Worm (Caenorhabditis elegans) whole organism, young adult: ENCODE measurements around the gene ceh-28.

Experiments used
- B0019.2 ChIP-seq: fragments of 200-800 bp; sonication (Bioruptor generic); conservative IDR thresholded peaks from 2 replicates; pipeline ENCODE4 v1.3.6; 2022; ENCODE audit warnings: missing genetic modification reagents, missing genetic modification characterization, missing compliant biosample characterization
- C17E4.6 ChIP-seq: fragments of 200-800 bp; sonication (Bioruptor generic); IDR thresholded peaks from 2 replicates; pipeline ENCODE4 v1.3.6; 2022; ENCODE audit warnings: missing genetic modification reagents, missing genetic modification characterization, missing compliant biosample characterization
- F49E8.2 ChIP-seq: sonication (generic microtip); optimal IDR thresholded peaks from 3 replicates; lab custom pipeline; 2017; ENCODE audit warnings: missing genetic modification characterization, mild to moderate bottlenecking, missing compliant biosample characterization, antibody characterized with exemption, moderate library complexity; ENCODE audit not compliant: insufficient read depth
- F52B5.7 ChIP-seq: sonication (generic microtip); optimal IDR thresholded peaks from 2 replicates; lab custom pipeline; 2016; ENCODE audit warnings: mild to moderate bottlenecking, missing genetic modification characterization, missing compliant biosample characterization
- F57A8.1 ChIP-seq: fragments of 200-800 bp; sonication (Bioruptor generic); optimal IDR thresholded peaks from 2 replicates; lab custom pipeline; 2018; ENCODE audit warnings: mild to moderate bottlenecking, missing genetic modification characterization, moderate library complexity, missing compliant biosample characterization
- Y53F4B.3 ChIP-seq: fragments of 200-800 bp; sonication (Bioruptor generic); IDR thresholded peaks from 2 replicates; pipeline ENCODE4 v1.3.6; 2022; ENCODE audit warnings: missing genetic modification reagents, missing genetic modification characterization, missing compliant biosample characterization
- Y53G8AR.9 ChIP-seq: fragments of 200-800 bp; sonication (Bioruptor generic); conservative IDR thresholded peaks from 2 replicates; pipeline ENCODE4 v1.3.6; 2022; ENCODE audit warnings: missing genetic modification reagents, missing genetic modification characterization, missing compliant biosample characterization
- ZK185.1 ChIP-seq: sonication (generic microtip); optimal IDR thresholded peaks from 2 replicates; lab custom pipeline; 2016; ENCODE audit warnings: mild to moderate bottlenecking, missing genetic modification characterization, missing compliant biosample characterization; ENCODE audit not compliant: poor library complexity, severe bottlenecking
- aptf-3 ChIP-seq: fragments of 200-800 bp; sonication (Bioruptor generic); IDR thresholded peaks from 2 replicates; pipeline ENCODE4 v1.3.6; 2022; ENCODE audit warnings: missing genetic modification characterization, missing compliant biosample characterization
- atf-7 ChIP-seq: sonication (generic microtip); optimal IDR thresholded peaks from 2 replicates; lab custom pipeline; 2017; ENCODE audit warnings: mild to moderate bottlenecking, missing genetic modification characterization, missing compliant biosample characterization
- athp-1 ChIP-seq: sonication (generic microtip); optimal IDR thresholded peaks from 2 replicates; lab custom pipeline; 2017; ENCODE audit warnings: mild to moderate bottlenecking, missing genetic modification characterization, missing compliant biosample characterization
- attf-5 ChIP-seq: fragments of 200-800 bp; sonication (Bioruptor generic); optimal IDR thresholded peaks from 2 replicates; lab custom pipeline; 2018; ENCODE audit warnings: mild to moderate bottlenecking, missing genetic modification characterization, missing compliant biosample characterization
- attf-6 ChIP-seq: fragments of 200-800 bp; sonication (Bioruptor generic); IDR thresholded peaks from 2 replicates; pipeline ENCODE4 v1.3.6; 2022; ENCODE audit warnings: missing genetic modification reagents, missing genetic modification characterization, missing compliant biosample characterization
- bed-1 ChIP-seq: fragments of 200-800 bp; sonication (Bioruptor generic); IDR thresholded peaks from 2 replicates; pipeline ENCODE4 v1.3.6; 2022; ENCODE audit warnings: missing genetic modification reagents, missing genetic modification characterization, missing compliant biosample characterization
- ccch-3 ChIP-seq: fragments of 200-800 bp; sonication (Bioruptor generic); optimal IDR thresholded peaks from 2 replicates; lab custom pipeline; 2018; ENCODE audit warnings: mild to moderate bottlenecking, missing genetic modification characterization, missing compliant biosample characterization
- ceh-27 ChIP-seq: fragments of 200-800 bp; sonication (Bioruptor generic); optimal IDR thresholded peaks from 2 replicates; lab custom pipeline; 2018; ENCODE audit warnings: mild to moderate bottlenecking, missing genetic modification characterization, moderate library complexity, missing compliant biosample characterization
- ceh-40 ChIP-seq: fragments of 200-800 bp; sonication (Bioruptor generic); IDR thresholded peaks from 2 replicates; pipeline ENCODE4 v1.3.6; 2022; ENCODE audit warnings: missing genetic modification characterization, missing compliant biosample characterization
- ceh-58 ChIP-seq: fragments of 200-800 bp; sonication (Bioruptor generic); IDR thresholded peaks from 2 replicates; pipeline ENCODE4 v1.3.6; 2022; ENCODE audit warnings: missing genetic modification characterization, missing compliant biosample characterization
- ceh-91 ChIP-seq: fragments of 200-800 bp; sonication (Bioruptor generic); IDR thresholded peaks from 2 replicates; pipeline ENCODE4 v1.3.6; 2022; ENCODE audit warnings: missing genetic modification reagents, missing genetic modification characterization, missing compliant biosample characterization
- die-1 ChIP-seq: sonication (generic microtip); optimal IDR thresholded peaks from 2 replicates; lab custom pipeline; 2016; ENCODE audit warnings: missing genotype, mild to moderate bottlenecking, missing genetic modification characterization, missing compliant biosample characterization
- dpl-1 ChIP-seq: fragments of 150-350 bp; optimal IDR thresholded peaks from 2 replicates; lab custom pipeline; 2014; ENCODE audit warnings: missing biosample characterization, missing genetic modification reagents, missing genetic modification characterization
- ets-4 ChIP-seq: fragments of 200-800 bp; sonication (Bioruptor generic); optimal IDR thresholded peaks from 2 replicates; lab custom pipeline; 2018; ENCODE audit warnings: mild to moderate bottlenecking, missing genetic modification characterization, missing compliant biosample characterization
- hmg-1.2 ChIP-seq: fragments of 200-800 bp; sonication (Bioruptor generic); IDR thresholded peaks from 2 replicates; pipeline ENCODE4 v1.3.6; 2022; ENCODE audit warnings: missing genetic modification reagents, missing genetic modification characterization, missing compliant biosample characterization
- lag-1 ChIP-seq: fragments of 200-800 bp; sonication (Bioruptor generic); IDR thresholded peaks from 2 replicates; pipeline ENCODE4 v1.3.6; 2022; ENCODE audit warnings: missing genetic modification reagents, missing genetic modification characterization, missing compliant biosample characterization
- let-607 ChIP-seq, 2 experiments: fragments of 200-800 bp in 1 of 2; sonication (Bioruptor generic) in 1 of 2; sonication (generic microtip) in 1 of 2; optimal IDR thresholded peaks; 2 replicates each; lab custom pipeline; 2016 to 2018; ENCODE audit warnings: mild to moderate bottlenecking in 2 of 2, missing compliant biosample characterization in 2 of 2, missing genetic modification characterization in 2 of 2, moderate library complexity in 2 of 2, missing genotype in 1 of 2
- lin-40 ChIP-seq: sonication (generic microtip); optimal IDR thresholded peaks from 2 replicates; lab custom pipeline; 2016; ENCODE audit warnings: missing genetic modification characterization, mild to moderate bottlenecking, missing compliant biosample characterization, missing genotype, missing genetic modification reagents
- lsy-27 ChIP-seq: sonication (generic microtip); optimal IDR thresholded peaks from 2 replicates; lab custom pipeline; 2017; ENCODE audit warnings: missing genetic modification characterization, mild to moderate bottlenecking, missing compliant biosample characterization, antibody characterized with exemption, missing genotype, borderline replicate concordance; ENCODE audit not compliant: insufficient read depth
- nfya-1 ChIP-seq: sonication (generic microtip); optimal IDR thresholded peaks from 2 replicates; lab custom pipeline; 2017; ENCODE audit warnings: antibody characterized with exemption, missing compliant biosample characterization, missing genetic modification characterization, borderline replicate concordance; ENCODE audit not compliant: insufficient read depth
- nfyb-1 ChIP-seq: fragments of 200-800 bp; sonication (Bioruptor generic); IDR thresholded peaks from 2 replicates; pipeline ENCODE4 v1.3.6; 2022; ENCODE audit warnings: missing genetic modification reagents, missing genetic modification characterization, missing compliant biosample characterization
- nhr-27 ChIP-seq: fragments of 200-800 bp; sonication (Bioruptor generic); optimal IDR thresholded peaks from 2 replicates; lab custom pipeline; 2018; ENCODE audit warnings: mild to moderate bottlenecking, missing genetic modification characterization, moderate library complexity, missing compliant biosample characterization
- nhr-90 ChIP-seq: sonication (generic microtip); optimal IDR thresholded peaks from 2 replicates; lab custom pipeline; 2016; ENCODE audit warnings: missing genotype, mild to moderate bottlenecking, missing genetic modification characterization, missing compliant biosample characterization
- rec-8 ChIP-seq, 2 experiments: sonication (generic microtip); optimal IDR thresholded peaks; 2 replicates each; lab custom pipeline; 2016; ENCODE audit warnings: mild to moderate bottlenecking in 2 of 2, missing genetic modification characterization in 2 of 2, missing genetic modification reagents in 2 of 2, missing genotype in 2 of 2, missing biosample characterization in 1 of 2, missing compliant biosample characterization in 1 of 2, moderate library complexity in 1 of 2
- rpc-1 ChIP-seq, 2 experiments: fragments of 150-350 bp in 1 of 2; sonication (generic microtip) in 1 of 2; optimal IDR thresholded peaks; 2 replicates each; lab custom pipeline; 2014 to 2018; ENCODE audit warnings: missing biosample characterization in 1 of 2, missing genetic modification characterization in 1 of 2, missing genetic modification reagents in 1 of 2, missing genotype in 1 of 2
- snpc-3.4 ChIP-seq: sonication (generic microtip); optimal IDR thresholded peaks from 2 replicates; lab custom pipeline; 2017; ENCODE audit warnings: missing genetic modification characterization, mild to moderate bottlenecking, missing compliant biosample characterization, antibody characterized with exemption, moderate library complexity, missing genotype, missing genetic modification reagents
- snpc-4 ChIP-seq, 5 experiments: fragments of 150-350 bp in 1 of 5; sonication (generic microtip) in 4 of 5; optimal IDR thresholded peaks; 2 replicates each; lab custom pipeline; 2014 to 2018; ENCODE audit warnings: missing genetic modification characterization in 5 of 5, missing biosample characterization in 3 of 5, antibody characterized with exemption in 2 of 5, mild to moderate bottlenecking in 2 of 5, missing compliant biosample characterization in 2 of 5, missing genotype in 2 of 5, moderate library complexity in 2 of 5, missing genetic modification reagents in 1 of 5
- tlf-1 ChIP-seq: fragments of 200-800 bp; sonication (Bioruptor generic); optimal IDR thresholded peaks from 2 replicates; lab custom pipeline; 2018; ENCODE audit warnings: mild to moderate bottlenecking, missing genetic modification characterization, missing compliant biosample characterization
- xnd-1 ChIP-seq: sonication (generic microtip); optimal IDR thresholded peaks from 2 replicates; lab custom pipeline; 2016; ENCODE audit warnings: missing genotype, missing genetic modification reagents, missing genetic modification characterization, missing compliant biosample characterization
- zfh-2 ChIP-seq: fragments of 200-800 bp; sonication (Bioruptor generic); conservative IDR thresholded peaks from 2 replicates; pipeline ENCODE4 v1.3.6; 2022; ENCODE audit warnings: missing genetic modification reagents, missing genetic modification characterization, missing compliant biosample characterization
- ztf-22 ChIP-seq: fragments of 200-800 bp; sonication (Bioruptor generic); optimal IDR thresholded peaks from 2 replicates; lab custom pipeline; 2018; ENCODE audit warnings: mild to moderate bottlenecking, missing genetic modification characterization, moderate library complexity, missing compliant biosample characterization
- ztf-26 ChIP-seq: sonication (generic microtip); optimal IDR thresholded peaks from 2 replicates; lab custom pipeline; 2017; ENCODE audit warnings: missing genetic modification characterization, missing compliant biosample characterization
- ztf-28 ChIP-seq: fragments of 200-800 bp; sonication (Bioruptor generic); IDR thresholded peaks from 2 replicates; pipeline ENCODE4 v1.3.6; 2022; ENCODE audit warnings: missing genetic modification reagents, missing genetic modification characterization, missing compliant biosample characterization

ceh-28 gene

DNA sequence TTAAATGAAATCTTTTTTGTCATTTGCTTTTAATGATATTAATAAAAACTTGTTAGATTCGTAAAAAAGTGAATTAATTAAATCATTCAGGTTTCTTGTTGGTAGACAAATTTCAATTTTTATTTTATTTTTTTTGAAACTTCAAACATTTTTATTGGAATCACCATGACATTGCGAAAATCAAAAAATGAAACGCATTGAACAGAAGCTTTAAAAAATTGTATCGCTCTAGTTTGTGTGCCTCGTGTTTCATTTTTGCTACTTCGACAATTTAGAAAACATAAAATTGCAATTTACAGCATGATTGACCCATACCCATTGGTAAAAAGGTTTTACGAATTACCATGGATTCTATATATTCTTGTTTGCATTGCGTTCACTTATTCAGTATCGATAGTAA is 9.8 kb downstream of the ceh-28 start, which contains the start of gene R03G8.1:
Gene R03G8.1, plus strand, starts transcription at position 301 of the 400 bp plus-strand sequence.
- TF ChIP-seq Y53G8AR.9 (no peak), attf-6 (GFP tag; lab: Robert Waterston, UW) (no peak), ztf-22 (GFP tag; lab: Kevin White, UChicago) (no peak), ceh-40 (GFP tag; lab: Robert Waterston, UW) (no peak), B0019.2 (GFP tag; lab: Robert Waterston, UW) (no peak), snpc-3.4 (tag; lab: Kevin White, UChicago) (no peak), ztf-26 (tag; lab: Kevin White, UChicago) (no peak), attf-5 (no peak), F57A8.1 (GFP tag; lab: Kevin White, UChicago) (no peak), rpc-1 (optimal IDR thresholded peaks at IDR 0.05; lab: Kevin White, UChicago) (no peak), rpc-1 (tag; optimal IDR thresholded peaks at IDR 0.05; lab: Kevin White, UChicago) (no peak), nfyb-1 (GFP tag; lab: Robert Waterston, UW) (no peak), nhr-27 (tag; lab: Kevin White, UChicago) (no peak), snpc-4 (GFP tag; optimal IDR thresholded peaks at IDR 0.05; lab: Kevin White, UChicago) (no peak), snpc-4 (tag; optimal IDR thresholded peaks at IDR 0.05; lab: Kevin White, UChicago) (no peak), ceh-58 (GFP tag; lab: Robert Waterston, UW) (no peak), let-607 (tag; optimal IDR thresholded peaks at IDR 0.05; lab: Kevin White, UChicago) (no peak), ZK185.1 (tag; lab: Kevin White, UChicago) (no peak), aptf-3 (GFP tag; lab: Robert Waterston, UW) (no peak), xnd-1 (tag; lab: Kevin White, UChicago) (no peak), F49E8.2 (tag; lab: Kevin White, UChicago) (no peak), ceh-27 (GFP tag; lab: Kevin White, UChicago) (no peak)

DNA sequence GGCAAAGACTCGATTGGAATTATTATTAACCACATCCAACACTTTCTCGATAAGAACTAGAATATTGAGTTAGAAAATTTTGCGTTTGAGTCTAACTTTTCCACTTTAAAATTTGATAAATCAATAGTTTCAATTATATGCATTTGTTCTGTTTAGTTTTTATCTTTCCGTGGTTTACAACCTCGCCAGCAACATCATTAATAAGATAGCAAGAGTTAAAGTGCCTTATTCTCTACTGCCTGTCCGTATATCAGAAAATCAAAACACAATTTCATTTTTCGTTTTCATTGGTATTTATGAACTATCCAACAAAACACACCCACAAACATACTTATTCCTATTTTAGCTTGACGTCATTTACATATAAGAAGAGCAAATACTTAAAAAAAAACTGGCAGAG is 14.1 kb downstream of the ceh-28 start:
- TF ChIP-seq rec-8 (tag; optimal IDR thresholded peaks at IDR 0.05; lab: Kevin White, UChicago) (no peak), C17E4.6 (GFP tag; lab: Robert Waterston, UW) (no peak), lsy-27 (tag; lab: Kevin White, UChicago) (no peak), Y53F4B.3 (GFP tag; lab: Robert Waterston, UW) (no peak), lin-40 (tag; lab: Kevin White, UChicago) (no peak), tlf-1 (GFP tag; lab: Kevin White, UChicago) (no peak), ztf-28 (no peak), lag-1 (GFP tag; lab: Robert Waterston, UW) (no peak), dpl-1 (GFP tag; lab: Kevin White, UChicago) (no peak), die-1 (no peak), ceh-91 (GFP tag; lab: Robert Waterston, UW) (no peak), ets-4 (GFP tag; lab: Kevin White, UChicago) (no peak), nfya-1 (tag; lab: Kevin White, UChicago) (no peak)

DNA sequence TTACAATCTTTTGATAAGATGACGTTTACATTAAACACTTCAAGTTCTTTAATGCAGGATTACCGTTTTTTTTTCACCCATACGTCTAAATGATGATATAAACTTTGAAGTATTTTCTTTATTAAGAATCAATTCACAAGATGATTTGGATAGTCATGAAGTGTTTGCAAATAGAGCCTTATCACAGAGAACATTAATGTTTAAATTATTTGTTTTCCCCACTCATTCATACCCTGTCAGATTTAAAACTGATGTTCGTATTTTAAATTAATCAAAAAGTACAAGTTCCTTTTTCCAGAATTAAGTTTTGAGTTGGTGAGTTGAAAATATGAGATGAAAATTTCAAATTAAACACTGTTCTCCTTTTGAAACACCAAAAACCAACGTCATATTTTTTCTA is 16.2 kb downstream of the ceh-28 start, which contains the start of gene R03G8.3:
Gene R03G8.3, plus strand, starts transcription at position 301 of the 400 bp plus-strand sequence.
- no peak for TF ChIP-seq nhr-90
- TF ChIP-seq zfh-2 (GFP tag; lab: Robert Waterston, UW): no peak
- no peak for TF ChIP-seq F49E8.2 (tag; lab: Kevin White, UChicago)
- TF ChIP-seq bed-1 (GFP tag; lab: Robert Waterston, UW): no peak
- TF ChIP-seq hmg-1.2 (GFP tag; lab: Robert Waterston, UW): no peak
- TF ChIP-seq F52B5.7 (tag; lab: Kevin White, UChicago): no peak
- no peak for TF ChIP-seq atf-7
- TF ChIP-seq ccch-3 (GFP tag; lab: Kevin White, UChicago): no peak
- no peak for TF ChIP-seq athp-1 (tag; lab: Kevin White, UChicago)
